Worm (Caenorhabditis elegans) whole organism, mixed stage, embryonic: ENCODE measurements around the gene ndub-8.
"Not testable (repeated sequence)": the region's sequence is repeated elsewhere in the genome, so short reads cannot be mapped to it uniquely, and the experiment has no call there.

Experiments
- M03D4.4 ChIP-seq: sonication (generic microtip); optimal IDR thresholded peaks from 2 replicates; lab custom pipeline; 2017; ENCODE audit warnings: mild to moderate bottlenecking, missing genetic modification characterization, missing compliant biosample characterization
- bed-3 ChIP-seq: fragments of 200-800 bp; sonication (Bioruptor generic); optimal IDR thresholded peaks from 3 replicates; lab custom pipeline; 2018; ENCODE audit warnings: mild to moderate bottlenecking, missing genetic modification characterization, moderate library complexity, missing compliant biosample characterization
- blmp-1 ChIP-seq: fragments of 150-350 bp; optimal IDR thresholded peaks from 2 replicates; lab custom pipeline; 2014; ENCODE audit warnings: missing biosample characterization, missing genetic modification characterization
- ceh-39 ChIP-seq: fragments of 150-350 bp; optimal IDR thresholded peaks from 2 replicates; lab custom pipeline; 2014; ENCODE audit warnings: missing biosample characterization, missing genetic modification characterization
- ceh-43 ChIP-seq: fragments of 200-800 bp; sonication (Bioruptor generic); optimal IDR thresholded peaks from 2 replicates; lab custom pipeline; 2018; ENCODE audit warnings: mild to moderate bottlenecking, missing genetic modification characterization, moderate library complexity, missing compliant biosample characterization
- ceh-83 ChIP-seq: fragments of 200-800 bp; sonication (Bioruptor generic); optimal IDR thresholded peaks from 2 replicates; lab custom pipeline; 2018; ENCODE audit warnings: mild to moderate bottlenecking, missing genetic modification characterization, missing compliant biosample characterization
- ces-1 ChIP-seq: fragments of 150-350 bp; optimal IDR thresholded peaks from 2 replicates; lab custom pipeline; 2014; ENCODE audit warnings: missing biosample characterization, missing genetic modification reagents, missing genetic modification characterization
- cnd-1 ChIP-seq: fragments of 200-800 bp; sonication (Bioruptor generic); optimal IDR thresholded peaks from 2 replicates; lab custom pipeline; 2018; ENCODE audit warnings: mild to moderate bottlenecking, missing genetic modification characterization, missing compliant biosample characterization
- drap-1 ChIP-seq: fragments of 200-800 bp; sonication (Bioruptor generic); optimal IDR thresholded peaks from 3 replicates; lab custom pipeline; 2018; ENCODE audit warnings: mild to moderate bottlenecking, missing genetic modification characterization, missing compliant biosample characterization
- elt-1 ChIP-seq: sonication (generic microtip); optimal IDR thresholded peaks from 2 replicates; lab custom pipeline; 2017; ENCODE audit warnings: missing genetic modification characterization, mild to moderate bottlenecking, missing compliant biosample characterization, antibody characterized with exemption, moderate library complexity, borderline replicate concordance; ENCODE audit not compliant: insufficient read depth
- elt-3 ChIP-seq: fragments of 150-350 bp; optimal IDR thresholded peaks from 2 replicates; lab custom pipeline; 2014; ENCODE audit warnings: missing biosample characterization, missing genetic modification characterization
- flh-1 ChIP-seq: fragments of 200-800 bp; sonication (Bioruptor generic); optimal IDR thresholded peaks from 2 replicates; lab custom pipeline; 2018; ENCODE audit warnings: mild to moderate bottlenecking, missing genetic modification characterization, moderate library complexity, missing compliant biosample characterization
- ham-2 ChIP-seq: fragments of 200-800 bp; sonication (Bioruptor generic); optimal IDR thresholded peaks from 2 replicates; lab custom pipeline; 2018; ENCODE audit warnings: mild to moderate bottlenecking, missing genetic modification characterization, missing compliant biosample characterization
- hlh-1 ChIP-seq: fragments of 150-350 bp; optimal IDR thresholded peaks from 2 replicates; lab custom pipeline; 2014; ENCODE audit warnings: missing biosample characterization, missing genetic modification reagents, missing genetic modification characterization
- lin-13 ChIP-seq: fragments of 150-350 bp; optimal IDR thresholded peaks from 2 replicates; lab custom pipeline; 2014; ENCODE audit warnings: missing biosample characterization, missing genetic modification characterization
- lin-32 ChIP-seq: fragments of 200-800 bp; sonication (Bioruptor generic); optimal IDR thresholded peaks from 2 replicates; lab custom pipeline; 2018; ENCODE audit warnings: mild to moderate bottlenecking, missing genetic modification characterization, missing compliant biosample characterization
- lsy-2 ChIP-seq: fragments of 150-350 bp; optimal IDR thresholded peaks from 2 replicates; lab custom pipeline; 2014; ENCODE audit warnings: missing biosample characterization, missing genetic modification characterization
- mab-5 ChIP-seq: fragments of 150-350 bp; optimal IDR thresholded peaks from 2 replicates; lab custom pipeline; 2014; ENCODE audit warnings: missing biosample characterization, missing genetic modification characterization
- mep-1 ChIP-seq: fragments of 150-350 bp; optimal IDR thresholded peaks from 2 replicates; lab custom pipeline; 2017; ENCODE audit warnings: missing biosample characterization, missing genetic modification reagents, missing genetic modification characterization, inconsistent platforms
- mls-2 ChIP-seq: sonication (generic microtip); optimal IDR thresholded peaks from 2 replicates; lab custom pipeline; 2016; ENCODE audit warnings: mild to moderate bottlenecking, missing genetic modification characterization, moderate library complexity, missing compliant biosample characterization
- nhr-12 ChIP-seq: fragments of 150-350 bp; optimal IDR thresholded peaks from 2 replicates; lab custom pipeline; 2014; ENCODE audit warnings: missing biosample characterization, missing genetic modification characterization
- nhr-2 ChIP-seq: fragments of 150-350 bp; optimal IDR thresholded peaks from 2 replicates; lab custom pipeline; 2014; ENCODE audit warnings: missing biosample characterization, missing genetic modification characterization
- nhr-237 ChIP-seq: fragments of 150-350 bp; optimal IDR thresholded peaks from 2 replicates; lab custom pipeline; 2014; ENCODE audit warnings: missing biosample characterization, missing genetic modification characterization
- nhr-28 ChIP-seq: fragments of 150-350 bp; optimal IDR thresholded peaks from 2 replicates; lab custom pipeline; 2014; ENCODE audit warnings: missing biosample characterization, missing genetic modification characterization
- nhr-76 ChIP-seq: sonication (generic microtip); optimal IDR thresholded peaks from 2 replicates; lab custom pipeline; 2017; ENCODE audit warnings: missing biosample characterization, missing genetic modification characterization
- pha-4 ChIP-seq: fragments of 150-350 bp; optimal IDR thresholded peaks from 2 replicates; lab custom pipeline; 2018; ENCODE audit warnings: missing biosample characterization, missing genetic modification reagents, missing genetic modification characterization
- sem-2 ChIP-seq: fragments of 200-800 bp; sonication (Bioruptor generic); optimal IDR thresholded peaks from 2 replicates; lab custom pipeline; 2018; ENCODE audit warnings: mild to moderate bottlenecking, missing genetic modification characterization, missing compliant biosample characterization
- snpc-4 ChIP-seq: fragments of 150-350 bp; optimal IDR thresholded peaks from 2 replicates; lab custom pipeline; 2014; ENCODE audit warnings: missing biosample characterization, missing genetic modification characterization
- sptf-1 ChIP-seq: sonication (generic microtip); optimal IDR thresholded peaks from 2 replicates; lab custom pipeline; 2017; ENCODE audit warnings: mild to moderate bottlenecking, missing genetic modification characterization, moderate library complexity, missing compliant biosample characterization
- tbx-8 ChIP-seq: fragments of 200-800 bp; sonication (Bioruptor generic); optimal IDR thresholded peaks from 2 replicates; lab custom pipeline; 2018; ENCODE audit warnings: mild to moderate bottlenecking, missing genetic modification characterization, moderate library complexity, missing compliant biosample characterization
- unc-120 ChIP-seq: sonication (generic microtip); optimal IDR thresholded peaks from 2 replicates; lab custom pipeline; 2017; ENCODE audit warnings: missing genetic modification characterization, missing compliant biosample characterization; ENCODE audit not compliant: poor library complexity, severe bottlenecking
- unc-39 ChIP-seq: fragments of 150-350 bp; optimal IDR thresholded peaks from 2 replicates; lab custom pipeline; 2014; ENCODE audit warnings: missing biosample characterization, missing genetic modification characterization
- unc-62 ChIP-seq: fragments of 150-350 bp; optimal IDR thresholded peaks from 2 replicates; lab custom pipeline; 2014; ENCODE audit warnings: missing biosample characterization, missing genetic modification reagents, missing genetic modification characterization
- zip-8 ChIP-seq: fragments of 150-350 bp; optimal IDR thresholded peaks from 2 replicates; lab custom pipeline; 2014; ENCODE audit warnings: missing biosample characterization, missing genetic modification characterization
- ztf-11 ChIP-seq: fragments of 150-350 bp; optimal IDR thresholded peaks from 2 replicates; lab custom pipeline; 2014; ENCODE audit warnings: missing biosample characterization, missing genetic modification characterization

Gene ndub-8

ce11 chrII:13834380-13835194, 38.1 kb upstream of the ndub-8 start:
- TF ChIP-seq zip-8 (tag; lab: Kevin White, UChicago) (no peak), pha-4 (tag; lab: Kevin White, UChicago) (peak; percentile 96), elt-3 (tag; lab: Kevin White, UChicago) (no peak), sptf-1 (peak; percentile 91), nhr-28 (tag; lab: Kevin White, UChicago) (peak; percentile 42), ces-1 (GFP tag; lab: Kevin White, UChicago) (peak; percentile 87), flh-1 (GFP tag; lab: Kevin White, UChicago) (peak; percentile 2), lin-32 (GFP tag; lab: Kevin White, UChicago) (peak; percentile 72), unc-120 (tag; lab: Kevin White, UChicago) (peak; percentile 47), nhr-2 (tag; lab: Kevin White, UChicago) (peak; percentile 33), bed-3 (GFP tag; lab: Kevin White, UChicago) (peak; percentile 75), ztf-11 (tag; lab: Kevin White, UChicago) (peak; percentile 23), ham-2 (GFP tag; lab: Kevin White, UChicago) (peak; percentile 21), cnd-1 (tag; lab: Kevin White, UChicago) (peak; percentile 90), nhr-12 (no peak), nhr-76 (tag; lab: Kevin White, UChicago) (no peak), lin-13 (tag; lab: Kevin White, UChicago) (peak; percentile 87), nhr-237 (tag; lab: Kevin White, UChicago) (peak; percentile 59), mab-5 (tag; lab: Kevin White, UChicago) (no peak), unc-39 (peak; percentile 47), ceh-43 (peak; percentile 75), M03D4.4 (tag; lab: Kevin White, UChicago) (peak; percentile 88), sem-2 (peak; percentile 26), ceh-83 (peak; percentile 73), ceh-39 (tag; lab: Kevin White, UChicago) (peak; percentile 96), drap-1 (GFP tag; lab: Kevin White, UChicago) (peak; percentile 79), tbx-8 (peak; percentile 69), mep-1 (tag; lab: Kevin White, UChicago) (peak; percentile 90), elt-1 (tag; lab: Kevin White, UChicago) (no peak), mls-2 (peak; percentile 57), blmp-1 (tag; lab: Kevin White, UChicago) (no peak), snpc-4 (tag; lab: Kevin White, UChicago) (no peak), lsy-2 (peak; percentile 77), unc-62 (GFP tag; lab: Kevin White, UChicago) (peak; percentile 61), hlh-1 (tag; lab: Kevin White, UChicago) (peak; percentile 64)

DNA sequence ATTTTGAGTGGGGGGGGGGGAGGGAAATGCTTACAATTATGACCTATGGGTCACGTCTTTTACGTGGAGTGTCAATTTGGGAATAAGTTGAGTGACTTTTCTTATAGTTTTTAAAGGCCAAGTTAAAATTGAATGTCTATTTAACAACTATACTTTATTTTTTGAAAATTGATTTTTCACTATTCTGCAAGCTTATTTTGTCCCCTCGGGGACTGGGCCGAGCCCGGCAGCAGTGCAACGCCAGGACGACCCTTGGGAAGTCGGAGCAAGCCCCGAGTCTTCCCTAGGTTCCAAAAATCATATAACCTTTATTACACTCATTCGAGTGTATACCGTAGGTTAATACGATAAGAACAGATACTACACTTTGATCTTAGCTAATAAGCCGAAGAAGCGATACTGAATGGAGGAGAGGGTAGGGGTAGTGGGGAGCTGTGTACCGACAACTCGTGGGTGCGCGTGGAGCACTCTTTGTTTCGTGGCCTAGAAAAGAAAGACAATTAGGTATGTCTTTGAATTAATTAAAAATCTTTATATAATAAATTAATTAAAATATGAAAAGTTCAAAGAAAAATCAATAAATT, 36.9 kb upstream of the ndub-8 start, which contains the start of gene ins-37:
ins-37 (minus strand) TSS at position 384 of the 584 bp plus-strand sequence.
- not testable (repeated sequence) for TF ChIP-seq elt-3 (tag; lab: Kevin White, UChicago); ceh-43; nhr-76 (tag; lab: Kevin White, UChicago)

DNA sequence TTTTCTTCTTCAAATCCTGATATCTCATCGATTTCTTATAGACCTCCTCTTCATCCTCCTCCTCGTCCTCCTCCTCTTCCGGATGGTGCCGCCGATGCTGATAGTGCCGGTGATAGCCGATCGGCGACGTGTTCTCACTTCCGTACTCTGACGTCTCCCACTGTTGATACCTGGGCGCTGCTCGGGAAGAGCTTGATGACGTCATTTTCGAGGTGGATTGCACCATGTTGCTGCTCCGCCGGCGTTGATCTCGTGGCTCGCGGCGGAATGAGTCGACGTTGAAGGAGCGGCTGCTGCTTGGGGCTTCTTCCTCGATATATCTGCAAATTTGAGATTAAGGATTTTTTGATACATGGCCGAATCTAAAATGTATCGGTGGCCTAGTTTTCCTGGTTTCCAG, 34.3 kb upstream of the ndub-8 start:
- TF ChIP-seq lsy-2: no peak
- TF ChIP-seq zip-8 (tag; lab: Kevin White, UChicago): peak; percentile 53
